Fruit fly (Drosophila melanogaster): Measurements from ENCODE around the gene mRpL2.

The mRpL2 gene

dm6 chr3L:11084557-11085231 is 36.0 kb upstream of the mRpL2 start (continued):
- TF ChIP-seq CG11695 (GFP tag; IDR thresholded peaks at IDR 0.05) (peak; percentile 94), tap (tag; optimal IDR thresholded peaks at IDR 0.05) (peak; percentile 96), pum (GFP tag; optimal IDR thresholded peaks at IDR 0.05) (peak; percentile 96), dati (GFP tag; IDR thresholded peaks at IDR 0.05) (peak; percentile 90), Eip74EF (GFP tag; optimal IDR thresholded peaks at IDR 0.05) (peak in 1 of 2 experiments; percentile 98), CG7745 (tag; optimal IDR thresholded peaks at IDR 0.05) (peak; percentile 91), slbo (GFP tag; IDR thresholded peaks at IDR 0.05) (peak; percentile 92), fd64A (GFP tag; optimal IDR thresholded peaks at IDR 0.05) (peak; percentile 88), CG4282 (GFP tag; optimal IDR thresholded peaks at IDR 0.05) (peak; percentile 90), CG8944 (GFP tag; optimal IDR thresholded peaks at IDR 0.05) (peak; percentile 94), eve (GFP tag; optimal IDR thresholded peaks at IDR 0.05) (peak in 1 of 2 experiments; percentile 72), CG2889 (GFP tag; IDR thresholded peaks at IDR 0.05) (peak; percentile 88), CG10431 (GFP tag; optimal IDR thresholded peaks at IDR 0.05) (peak; percentile 89), CG18262 (tag; optimal IDR thresholded peaks at IDR 0.05) (peak; percentile 98), wdn (GFP tag; IDR thresholded peaks at IDR 0.05) (peak; percentile 84), CG4707 (GFP tag; optimal IDR thresholded peaks at IDR 0.05) (peak; percentile 94), az2 (GFP tag; optimal IDR thresholded peaks at IDR 0.05) (peak; percentile 98), nmo (GFP tag; optimal IDR thresholded peaks at IDR 0.05) (peak; percentile 98), CG31224 (GFP tag; IDR thresholded peaks at IDR 0.05) (peak; percentile 80), Blimp-1 (GFP tag; optimal IDR thresholded peaks at IDR 0.05) (peak; percentile 95), B-H1 (GFP tag; IDR thresholded peaks at IDR 0.05) (peak; percentile 95), CG18011 (GFP tag; optimal IDR thresholded peaks at IDR 0.05) (peak; percentile 77), jigr1 (GFP tag; IDR thresholded peaks at IDR 0.05) (peak; percentile 87), chn (GFP tag; optimal IDR thresholded peaks at IDR 0.05) (peak; percentile 97), CG7839 (tag; optimal IDR thresholded peaks at IDR 0.05) (peak; percentile 98), Mad (GFP tag; optimal IDR thresholded peaks at IDR 0.05) (peak; percentile 86), abd-A (tag; optimal IDR thresholded peaks at IDR 0.05) (no peak), sob (GFP tag; IDR thresholded peaks at IDR 0.05) (peak; percentile 95), bigmax (GFP tag; optimal IDR thresholded peaks at IDR 0.05) (peak; percentile 28), dan (GFP tag; IDR thresholded peaks at IDR 0.05) (peak; percentile 87), C15 (GFP tag; IDR thresholded peaks at IDR 0.05) (peak; percentile 81), oc (tag; optimal IDR thresholded peaks at IDR 0.05) (peak; percentile 98), otp (GFP tag; IDR thresholded peaks at IDR 0.05) (peak; percentile 97), Bdp1 (GFP tag; optimal IDR thresholded peaks at IDR 0.05) (peak; percentile 90), CG31388 (GFP tag; optimal IDR thresholded peaks at IDR 0.05) (peak; percentile 93), bab2 (GFP tag; optimal IDR thresholded peaks at IDR 0.05) (peak; percentile 96), jumu (GFP tag; optimal IDR thresholded peaks at IDR 0.05) (peak; percentile 95), Opbp (GFP tag; IDR thresholded peaks at IDR 0.05; ENCODE audit: partially characterized antibody) (no peak), CG17186 (GFP tag; optimal IDR thresholded peaks at IDR 0.05) (peak; percentile 82), gfzf (GFP tag; optimal IDR thresholded peaks at IDR 0.05) (peak; percentile 19), so (GFP tag; IDR thresholded peaks at IDR 0.05) (peak; percentile 97), Fer1 (GFP tag; optimal IDR thresholded peaks at IDR 0.05) (peak; percentile 94), D19A (tag; optimal IDR thresholded peaks at IDR 0.05) (peak; percentile 95), insv (GFP tag; optimal IDR thresholded peaks at IDR 0.05) (peak in 1 of 2 experiments; percentile 70), Hmx (GFP tag; optimal IDR thresholded peaks at IDR 0.05) (peak; percentile 89), CG11723 (GFP tag; optimal IDR thresholded peaks at IDR 0.05) (peak; percentile 94), CG12769 (tag; optimal IDR thresholded peaks at IDR 0.05) (peak; percentile 94), CG11696 (GFP tag; IDR thresholded peaks at IDR 0.05) (peak; percentile 87), CG10543 (GFP tag; optimal IDR thresholded peaks at IDR 0.05) (peak; percentile 66), fu2 (GFP tag; optimal IDR thresholded peaks at IDR 0.05) (peak; percentile 91)

All from whole organism, embryonic.